Fruit fly (Drosophila melanogaster): ENCODE measurements around the gene CG34308.
A peak's percentile ranks its signal among the peaks of the same experiment; 100 is the strongest.

Gene CG34308

DNA sequence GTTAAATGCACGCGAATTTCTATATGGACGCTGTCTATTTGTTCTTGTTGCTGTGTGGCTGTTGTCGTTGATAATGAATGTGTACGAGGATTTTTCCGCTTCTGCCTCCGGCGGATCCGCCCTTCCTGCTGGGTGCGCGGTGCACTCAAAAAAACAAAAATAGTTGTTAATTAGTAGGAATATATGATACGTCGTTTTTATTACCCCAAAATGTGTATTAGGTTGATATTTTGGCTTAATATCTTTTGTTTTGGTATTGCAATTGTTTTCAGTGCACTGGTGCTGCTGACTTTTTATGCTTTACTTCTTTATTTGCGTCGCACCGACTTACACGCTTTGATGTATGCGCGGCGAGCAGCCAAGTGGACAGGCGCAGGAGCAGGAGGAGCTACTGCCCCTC, 2.6 kb downstream of the CG34308 start (continued):
- 0 out of 2 replicates have a peak, but pooled peaks have one; percentile 35 for TF ChIP-seq lmd (GFP tag; IDR thresholded peaks at IDR 0.05)
- TF ChIP-seq cwo (GFP tag; optimal IDR thresholded peaks at IDR 0.05) = peak; percentile 7
- peak; percentile 13; the same call in 1 of the 2 replicates for TF ChIP-seq CG14014 (GFP tag; IDR thresholded peaks at IDR 0.05)
- no peak for TF ChIP-seq CG3995 (GFP tag; optimal IDR thresholded peaks at IDR 0.05)
- peak; percentile 55 for TF ChIP-seq Ets65A (GFP tag)
- TF ChIP-seq dysf (GFP tag; IDR thresholded peaks at IDR 0.05) = peak; percentile 39; the same call in 1 of the 3 replicates
- TF ChIP-seq ato (GFP tag; IDR thresholded peaks at IDR 0.05; ENCODE audit: partially characterized antibody) = no peak
- 0 out of 2 replicates have a peak, but pooled peaks have one; percentile 28 for TF ChIP-seq CG9932 (GFP tag; IDR thresholded peaks at IDR 0.05)
- peak; percentile 44; the same call in 1 of the 3 replicates for TF ChIP-seq row (GFP tag; IDR thresholded peaks at IDR 0.05)
- TF ChIP-seq CG6854 (GFP tag; optimal IDR thresholded peaks at IDR 0.05) = no peak
- no peak for TF ChIP-seq gfzf (GFP tag; optimal IDR thresholded peaks at IDR 0.05)
- 0 out of 3 replicates have a peak, but pooled peaks have one; percentile 19 for TF ChIP-seq Aef1 (GFP tag; IDR thresholded peaks at IDR 0.05)
- TF ChIP-seq esg (GFP tag; conservative IDR thresholded peaks at IDR 0.05) = 0 out of 2 replicates have a peak, but pooled peaks have one; percentile 15
- TF ChIP-seq CG32532 (GFP tag; IDR thresholded peaks at IDR 0.05) = 0 out of 2 replicates have a peak, but pooled peaks have one; percentile 23
- 0 out of 2 replicates have a peak, but pooled peaks have one; percentile 8 for TF ChIP-seq CG14441 (GFP tag; IDR thresholded peaks at IDR 0.05)
- TF ChIP-seq vvl (GFP tag; IDR thresholded peaks at IDR 0.05) = 0 out of 2 replicates have a peak, but pooled peaks have one; percentile 21
- TF ChIP-seq Ada2b (GFP tag; IDR thresholded peaks at IDR 0.05) = peak; percentile 35; the same call in 1 of the 2 replicates
- no peak for TF ChIP-seq CG9609 (GFP tag; optimal IDR thresholded peaks at IDR 0.05)
- peak in 1 of 2 experiments; percentile 30 for TF ChIP-seq Hr51 (GFP tag; optimal IDR thresholded peaks at IDR 0.05)
- no peak for TF ChIP-seq CG3726 (GFP tag; IDR thresholded peaks at IDR 0.05)
- peak; percentile 57 for TF ChIP-seq lab (GFP tag; optimal IDR thresholded peaks at IDR 0.05)
- peak; percentile 58 for TF ChIP-seq CG2120 (GFP tag; optimal IDR thresholded peaks at IDR 0.05)
- no peak for TF ChIP-seq CG17186 (GFP tag; optimal IDR thresholded peaks at IDR 0.05)
- TF ChIP-seq Hand (GFP tag; optimal IDR thresholded peaks at IDR 0.05) = peak; percentile 35
- TF ChIP-seq Rfx (GFP tag; IDR thresholded peaks at IDR 0.05) = 0 out of 2 replicates have a peak, but pooled peaks have one; percentile 14

dm6 chr3R:13117711-13118110, 28.7 kb downstream of the CG34308 start:
- TF ChIP-seq tx (GFP tag; optimal IDR thresholded peaks at IDR 0.05) (no peak), CG15269 (tag; optimal IDR thresholded peaks at IDR 0.05) (no peak), hbn (GFP tag; IDR thresholded peaks at IDR 0.05; ENCODE audit: partially characterized antibody) (no peak), pb (GFP tag; optimal IDR thresholded peaks at IDR 0.05) (no peak), lab (GFP tag; optimal IDR thresholded peaks at IDR 0.05) (peak; percentile 1), Hmr (GFP tag; optimal IDR thresholded peaks at IDR 0.05) (peak; percentile 1), zen2 (GFP tag; IDR thresholded peaks at IDR 0.05; ENCODE audit: partially characterized antibody) (no peak), gem (tag; optimal IDR thresholded peaks at IDR 0.05) (peak; percentile 13), CG17328 (GFP tag; IDR thresholded peaks at IDR 0.05) (no peak), sens (GFP tag) (peak; percentile 3), CG18599 (GFP tag; optimal IDR thresholded peaks at IDR 0.05) (peak; percentile 21), dmrt99B (tag; optimal IDR thresholded peaks at IDR 0.05) (peak; percentile 8), CG12769 (tag; optimal IDR thresholded peaks at IDR 0.05) (peak; percentile 7), da (GFP tag; optimal IDR thresholded peaks at IDR 0.05) (no peak), Dip3 (GFP tag; optimal IDR thresholded peaks at IDR 0.05) (no peak), CG14860 (GFP tag; IDR thresholded peaks at IDR 0.05; ENCODE audit: partially characterized antibody) (no peak), CG11504 (tag; optimal IDR thresholded peaks at IDR 0.05) (peak; percentile 10), CG7928 (GFP tag; optimal IDR thresholded peaks at IDR 0.05) (no peak), CG2120 (GFP tag; optimal IDR thresholded peaks at IDR 0.05) (peak; percentile 19)

Data from whole organism, embryonic.